Worm (Caenorhabditis elegans) whole organism, L2 larva: ENCODE data around the gene C08G9.2.

Experiments
- ama-1 ChIP-seq: fragments of 150-350 bp; optimal IDR thresholded peaks from 2 replicates; lab custom pipeline; 2018; ENCODE audit warnings: inconsistent platforms
- ceh-16 ChIP-seq: fragments of 150-350 bp; optimal IDR thresholded peaks from 2 replicates; lab custom pipeline; 2014; ENCODE audit warnings: missing biosample characterization, missing genetic modification characterization
- ceh-82 ChIP-seq: fragments of 150-350 bp; optimal IDR thresholded peaks from 2 replicates; lab custom pipeline; 2014; ENCODE audit warnings: missing biosample characterization, missing genetic modification characterization
- dmd-4 ChIP-seq: sonication (generic microtip); optimal IDR thresholded peaks from 2 replicates; lab custom pipeline; 2017; ENCODE audit warnings: missing biosample characterization, missing genetic modification characterization
- mab-5 ChIP-seq: fragments of 150-350 bp; optimal IDR thresholded peaks from 2 replicates; lab custom pipeline; 2014; ENCODE audit warnings: missing biosample characterization, missing genetic modification characterization
- nhr-11 ChIP-seq: fragments of 150-350 bp; optimal IDR thresholded peaks from 2 replicates; lab custom pipeline; 2014; ENCODE audit warnings: missing biosample characterization, missing genetic modification characterization
- nhr-77 ChIP-seq: fragments of 150-350 bp; optimal IDR thresholded peaks from 2 replicates; lab custom pipeline; 2014; ENCODE audit warnings: missing biosample characterization, missing genetic modification characterization
- skn-1 ChIP-seq: sonication (generic microtip); optimal IDR thresholded peaks from 2 replicates; lab custom pipeline; 2017; ENCODE audit warnings: missing biosample characterization, missing genetic modification characterization
- unc-39 ChIP-seq: fragments of 150-350 bp; optimal IDR thresholded peaks from 2 replicates; lab custom pipeline; 2014; ENCODE audit warnings: missing biosample characterization, missing genetic modification characterization
- unc-62 ChIP-seq: fragments of 150-350 bp; optimal IDR thresholded peaks from 2 replicates; lab custom pipeline; 2014; ENCODE audit warnings: missing biosample characterization, missing genetic modification reagents, missing genetic modification characterization
- zag-1 ChIP-seq: fragments of 150-350 bp; optimal IDR thresholded peaks from 2 replicates; lab custom pipeline; 2014; ENCODE audit warnings: missing biosample characterization, missing genetic modification characterization
- ztf-4 ChIP-seq: fragments of 150-350 bp; optimal IDR thresholded peaks from 2 replicates; lab custom pipeline; 2014; ENCODE audit warnings: missing biosample characterization, missing genetic modification characterization

ce11 chrIV:7679120-7679519 lies 6.3 kb upstream of the C08G9.2 start:
- TF ChIP-seq ama-1 (lab: Kevin White, UChicago) = no peak
- no peak for TF ChIP-seq unc-62 (GFP tag; lab: Kevin White, UChicago)
- TF ChIP-seq skn-1 (tag; lab: Kevin White, UChicago) = no peak
- TF ChIP-seq mab-5 = no peak
- no peak for TF ChIP-seq ceh-16 (tag; lab: Kevin White, UChicago)
- no peak for TF ChIP-seq unc-39 (tag; lab: Kevin White, UChicago)
- TF ChIP-seq ztf-4 = no peak
- no peak for TF ChIP-seq zag-1 (tag; lab: Kevin White, UChicago)
- TF ChIP-seq nhr-77 (tag; lab: Kevin White, UChicago) = no peak
- no peak for TF ChIP-seq dmd-4 (tag; lab: Kevin White, UChicago)
- TF ChIP-seq nhr-11 (tag; lab: Kevin White, UChicago) = no peak
- no peak for TF ChIP-seq ceh-82 (tag; lab: Kevin White, UChicago)
